Worm (Caenorhabditis elegans): ENCODE measurements around the gene T04H1.5.
A peak's percentile ranks its signal among the peaks of the same experiment; 100 is the strongest.

T04H1.5 gene

ce11 chrV:12291587-12291986, 40.4 kb downstream of the T04H1.5 start, which contains the start of the genes srpa-68 and srh-16 (continued):
- TF ChIP-seq lin-54 (GFP tag; optimal IDR thresholded peaks at IDR 0.05), result peak; percentile 97
- no peak for TF ChIP-seq ztf-28 (GFP tag; IDR thresholded peaks at IDR 0.05)
- TF ChIP-seq dox-1 (GFP tag; IDR thresholded peaks at IDR 0.05), result peak; percentile 90
- TF ChIP-seq snpc-4 (GFP tag; optimal IDR thresholded peaks at IDR 0.05), result peak; percentile 60
- TF ChIP-seq snpc-4 (tag; optimal IDR thresholded peaks at IDR 0.05), result peak; percentile 48 to 75 (median 64)
- TF ChIP-seq nfyb-1 (GFP tag; IDR thresholded peaks at IDR 0.05), result peak; percentile 85
- TF ChIP-seq lin-40 (tag; optimal IDR thresholded peaks at IDR 0.05), result peak; percentile 88
- TF ChIP-seq snpc-3.4 (tag; optimal IDR thresholded peaks at IDR 0.05), result peak; percentile 70
- TF ChIP-seq repo-1 (tag; optimal IDR thresholded peaks at IDR 0.05), result peak; percentile 70
- TF ChIP-seq lin-35 (GFP tag; optimal IDR thresholded peaks at IDR 0.05), result peak; percentile 74 to 97 (median 91)
- peak; percentile 73 for TF ChIP-seq attf-5 (GFP tag; optimal IDR thresholded peaks at IDR 0.05)
- no peak for TF ChIP-seq F52B5.7 (tag; optimal IDR thresholded peaks at IDR 0.05)
- peak in 1 of 2 experiments; percentile 30 for TF ChIP-seq rec-8 (tag; optimal IDR thresholded peaks at IDR 0.05)
- TF ChIP-seq F57C9.4 (tag; optimal IDR thresholded peaks at IDR 0.05), result no peak
- 0 out of 2 replicates have a peak, but pooled peaks have one; percentile 25 for TF ChIP-seq Y53F4B.3 (GFP tag; IDR thresholded peaks at IDR 0.05)
- peak; percentile 35 for TF ChIP-seq gei-17 (GFP tag; optimal IDR thresholded peaks at IDR 0.05)
- peak; percentile 74; the same call in 1 of the 2 replicates for TF ChIP-seq C17E4.6 (GFP tag; IDR thresholded peaks at IDR 0.05)
- no peak for TF ChIP-seq mel-28 (tag; optimal IDR thresholded peaks at IDR 0.05; ENCODE audit: borderline replicate concordance)
- TF ChIP-seq madf-10 (tag; optimal IDR thresholded peaks at IDR 0.05), result peak; percentile 58
- TF ChIP-seq ccch-3 (GFP tag; optimal IDR thresholded peaks at IDR 0.05), result no peak
- peak; percentile 23 for TF ChIP-seq die-1 (tag; optimal IDR thresholded peaks at IDR 0.05)
- TF ChIP-seq cebp-2 (GFP tag; IDR thresholded peaks at IDR 0.05), result no peak
- peak; percentile 74; the same call in 1 of the 2 replicates for TF ChIP-seq K11D2.4 (GFP tag; IDR thresholded peaks at IDR 0.05)
- TF ChIP-seq attf-3 (GFP tag; conservative IDR thresholded peaks at IDR 0.05), result peak; percentile 80
- TF ChIP-seq egrh-3 (GFP tag; IDR thresholded peaks at IDR 0.05), result 0 out of 2 replicates have a peak, but pooled peaks have one; percentile 31
- TF ChIP-seq snpc-1.3 (tag; optimal IDR thresholded peaks at IDR 0.05; ENCODE audit: insufficient read depth), result peak; percentile 65
- TF ChIP-seq aptf-3 (GFP tag; IDR thresholded peaks at IDR 0.05), result no peak
- peak; percentile 52; the same call in 1 of the 2 replicates for TF ChIP-seq D2030.7 (GFP tag; IDR thresholded peaks at IDR 0.05)
- peak; percentile 36 for TF ChIP-seq atf-7 (tag; optimal IDR thresholded peaks at IDR 0.05)
- TF ChIP-seq K12H6.12 (tag; optimal IDR thresholded peaks at IDR 0.05), result peak; percentile 49
- no peak for TF ChIP-seq cebp-1 (GFP tag; IDR thresholded peaks at IDR 0.05)
- TF ChIP-seq cebp-1 (tag; optimal IDR thresholded peaks at IDR 0.05), result peak; percentile 85
- no peak for TF ChIP-seq sdz-38 (tag; optimal IDR thresholded peaks at IDR 0.05)
- peak; percentile 50 for TF ChIP-seq ceh-27 (GFP tag; optimal IDR thresholded peaks at IDR 0.05)
- no peak for TF ChIP-seq ztf-6 (GFP tag; IDR thresholded peaks at IDR 0.05)
- TF ChIP-seq Y67H2A.10 (GFP tag; conservative IDR thresholded peaks at IDR 0.05), result no peak
- peak; percentile 52 for TF ChIP-seq snpc-1.1 (tag; optimal IDR thresholded peaks at IDR 0.05; ENCODE audit: insufficient read depth)
- peak; percentile 77 for TF ChIP-seq madf-6 (GFP tag; IDR thresholded peaks at IDR 0.05)
- peak; percentile 50 for TF ChIP-seq F22D6.2 (tag; optimal IDR thresholded peaks at IDR 0.05)
- TF ChIP-seq ZK185.1 (tag; optimal IDR thresholded peaks at IDR 0.05; ENCODE audit: poor library complexity, severe bottlenecking), result peak; percentile 66
- no peak for TF ChIP-seq egl-18 (GFP tag; IDR thresholded peaks at IDR 0.05)
- TF ChIP-seq ceh-91 (GFP tag; IDR thresholded peaks at IDR 0.05), result no peak
- TF ChIP-seq Y56A3A.18 (GFP tag; IDR thresholded peaks at IDR 0.05), result peak; percentile 93
- no peak for TF ChIP-seq ztf-25 (GFP tag; IDR thresholded peaks at IDR 0.05)
- peak; percentile 78 for TF ChIP-seq B0336.3 (GFP tag; IDR thresholded peaks at IDR 0.05)
- no peak for TF ChIP-seq hsf-1 (GFP tag; IDR thresholded peaks at IDR 0.05)
- TF ChIP-seq efl-1 (GFP tag; optimal IDR thresholded peaks at IDR 0.05), result peak; percentile 87
- peak; percentile 72 for TF ChIP-seq C06A6.2 (GFP tag; conservative IDR thresholded peaks at IDR 0.05)

All from whole organism, young adult.